Worm (Caenorhabditis elegans) whole organism, mixed stage, embryonic: ENCODE measurements around the gene srv-9.
A peak's percentile ranks its signal among the peaks of the same experiment; 100 is the strongest.

Experiments used
- M03D4.4 ChIP-seq: sonication (generic microtip); optimal IDR thresholded peaks from 2 replicates; lab custom pipeline; 2017; ENCODE audit warnings: mild to moderate bottlenecking, missing genetic modification characterization, missing compliant biosample characterization
- bed-3 ChIP-seq: fragments of 200-800 bp; sonication (Bioruptor generic); optimal IDR thresholded peaks from 3 replicates; lab custom pipeline; 2018; ENCODE audit warnings: mild to moderate bottlenecking, missing genetic modification characterization, moderate library complexity, missing compliant biosample characterization
- blmp-1 ChIP-seq: fragments of 150-350 bp; optimal IDR thresholded peaks from 2 replicates; lab custom pipeline; 2014; ENCODE audit warnings: missing biosample characterization, missing genetic modification characterization
- ceh-39 ChIP-seq: fragments of 150-350 bp; optimal IDR thresholded peaks from 2 replicates; lab custom pipeline; 2014; ENCODE audit warnings: missing biosample characterization, missing genetic modification characterization
- ceh-43 ChIP-seq: fragments of 200-800 bp; sonication (Bioruptor generic); optimal IDR thresholded peaks from 2 replicates; lab custom pipeline; 2018; ENCODE audit warnings: mild to moderate bottlenecking, missing genetic modification characterization, moderate library complexity, missing compliant biosample characterization
- ceh-83 ChIP-seq: fragments of 200-800 bp; sonication (Bioruptor generic); optimal IDR thresholded peaks from 2 replicates; lab custom pipeline; 2018; ENCODE audit warnings: mild to moderate bottlenecking, missing genetic modification characterization, missing compliant biosample characterization
- ces-1 ChIP-seq: fragments of 150-350 bp; optimal IDR thresholded peaks from 2 replicates; lab custom pipeline; 2014; ENCODE audit warnings: missing biosample characterization, missing genetic modification reagents, missing genetic modification characterization
- cnd-1 ChIP-seq: fragments of 200-800 bp; sonication (Bioruptor generic); optimal IDR thresholded peaks from 2 replicates; lab custom pipeline; 2018; ENCODE audit warnings: mild to moderate bottlenecking, missing genetic modification characterization, missing compliant biosample characterization
- drap-1 ChIP-seq: fragments of 200-800 bp; sonication (Bioruptor generic); optimal IDR thresholded peaks from 3 replicates; lab custom pipeline; 2018; ENCODE audit warnings: mild to moderate bottlenecking, missing genetic modification characterization, missing compliant biosample characterization
- elt-1 ChIP-seq: sonication (generic microtip); optimal IDR thresholded peaks from 2 replicates; lab custom pipeline; 2017; ENCODE audit warnings: missing genetic modification characterization, mild to moderate bottlenecking, missing compliant biosample characterization, antibody characterized with exemption, moderate library complexity, borderline replicate concordance; ENCODE audit not compliant: insufficient read depth
- elt-3 ChIP-seq: fragments of 150-350 bp; optimal IDR thresholded peaks from 2 replicates; lab custom pipeline; 2014; ENCODE audit warnings: missing biosample characterization, missing genetic modification characterization
- flh-1 ChIP-seq: fragments of 200-800 bp; sonication (Bioruptor generic); optimal IDR thresholded peaks from 2 replicates; lab custom pipeline; 2018; ENCODE audit warnings: mild to moderate bottlenecking, missing genetic modification characterization, moderate library complexity, missing compliant biosample characterization
- ham-2 ChIP-seq: fragments of 200-800 bp; sonication (Bioruptor generic); optimal IDR thresholded peaks from 2 replicates; lab custom pipeline; 2018; ENCODE audit warnings: mild to moderate bottlenecking, missing genetic modification characterization, missing compliant biosample characterization
- hlh-1 ChIP-seq: fragments of 150-350 bp; optimal IDR thresholded peaks from 2 replicates; lab custom pipeline; 2014; ENCODE audit warnings: missing biosample characterization, missing genetic modification reagents, missing genetic modification characterization
- lin-13 ChIP-seq: fragments of 150-350 bp; optimal IDR thresholded peaks from 2 replicates; lab custom pipeline; 2014; ENCODE audit warnings: missing biosample characterization, missing genetic modification characterization
- lin-32 ChIP-seq: fragments of 200-800 bp; sonication (Bioruptor generic); optimal IDR thresholded peaks from 2 replicates; lab custom pipeline; 2018; ENCODE audit warnings: mild to moderate bottlenecking, missing genetic modification characterization, missing compliant biosample characterization
- lsy-2 ChIP-seq: fragments of 150-350 bp; optimal IDR thresholded peaks from 2 replicates; lab custom pipeline; 2014; ENCODE audit warnings: missing biosample characterization, missing genetic modification characterization
- mab-5 ChIP-seq: fragments of 150-350 bp; optimal IDR thresholded peaks from 2 replicates; lab custom pipeline; 2014; ENCODE audit warnings: missing biosample characterization, missing genetic modification characterization
- mep-1 ChIP-seq: fragments of 150-350 bp; optimal IDR thresholded peaks from 2 replicates; lab custom pipeline; 2017; ENCODE audit warnings: missing biosample characterization, missing genetic modification reagents, missing genetic modification characterization, inconsistent platforms
- mls-2 ChIP-seq: sonication (generic microtip); optimal IDR thresholded peaks from 2 replicates; lab custom pipeline; 2016; ENCODE audit warnings: mild to moderate bottlenecking, missing genetic modification characterization, moderate library complexity, missing compliant biosample characterization
- nhr-12 ChIP-seq: fragments of 150-350 bp; optimal IDR thresholded peaks from 2 replicates; lab custom pipeline; 2014; ENCODE audit warnings: missing biosample characterization, missing genetic modification characterization
- nhr-2 ChIP-seq: fragments of 150-350 bp; optimal IDR thresholded peaks from 2 replicates; lab custom pipeline; 2014; ENCODE audit warnings: missing biosample characterization, missing genetic modification characterization
- nhr-237 ChIP-seq: fragments of 150-350 bp; optimal IDR thresholded peaks from 2 replicates; lab custom pipeline; 2014; ENCODE audit warnings: missing biosample characterization, missing genetic modification characterization
- nhr-28 ChIP-seq: fragments of 150-350 bp; optimal IDR thresholded peaks from 2 replicates; lab custom pipeline; 2014; ENCODE audit warnings: missing biosample characterization, missing genetic modification characterization
- nhr-76 ChIP-seq: sonication (generic microtip); optimal IDR thresholded peaks from 2 replicates; lab custom pipeline; 2017; ENCODE audit warnings: missing biosample characterization, missing genetic modification characterization
- pha-4 ChIP-seq: fragments of 150-350 bp; optimal IDR thresholded peaks from 2 replicates; lab custom pipeline; 2018; ENCODE audit warnings: missing biosample characterization, missing genetic modification reagents, missing genetic modification characterization
- sem-2 ChIP-seq: fragments of 200-800 bp; sonication (Bioruptor generic); optimal IDR thresholded peaks from 2 replicates; lab custom pipeline; 2018; ENCODE audit warnings: mild to moderate bottlenecking, missing genetic modification characterization, missing compliant biosample characterization
- snpc-4 ChIP-seq: fragments of 150-350 bp; optimal IDR thresholded peaks from 2 replicates; lab custom pipeline; 2014; ENCODE audit warnings: missing biosample characterization, missing genetic modification characterization
- sptf-1 ChIP-seq: sonication (generic microtip); optimal IDR thresholded peaks from 2 replicates; lab custom pipeline; 2017; ENCODE audit warnings: mild to moderate bottlenecking, missing genetic modification characterization, moderate library complexity, missing compliant biosample characterization
- tbx-8 ChIP-seq: fragments of 200-800 bp; sonication (Bioruptor generic); optimal IDR thresholded peaks from 2 replicates; lab custom pipeline; 2018; ENCODE audit warnings: mild to moderate bottlenecking, missing genetic modification characterization, moderate library complexity, missing compliant biosample characterization
- unc-120 ChIP-seq: sonication (generic microtip); optimal IDR thresholded peaks from 2 replicates; lab custom pipeline; 2017; ENCODE audit warnings: missing genetic modification characterization, missing compliant biosample characterization; ENCODE audit not compliant: poor library complexity, severe bottlenecking
- unc-39 ChIP-seq: fragments of 150-350 bp; optimal IDR thresholded peaks from 2 replicates; lab custom pipeline; 2014; ENCODE audit warnings: missing biosample characterization, missing genetic modification characterization
- unc-62 ChIP-seq: fragments of 150-350 bp; optimal IDR thresholded peaks from 2 replicates; lab custom pipeline; 2014; ENCODE audit warnings: missing biosample characterization, missing genetic modification reagents, missing genetic modification characterization
- zip-8 ChIP-seq: fragments of 150-350 bp; optimal IDR thresholded peaks from 2 replicates; lab custom pipeline; 2014; ENCODE audit warnings: missing biosample characterization, missing genetic modification characterization
- ztf-11 ChIP-seq: fragments of 150-350 bp; optimal IDR thresholded peaks from 2 replicates; lab custom pipeline; 2014; ENCODE audit warnings: missing biosample characterization, missing genetic modification characterization

srv-9 gene

ce11 chrV:13401669-13402068 lies 21.3 kb downstream of the srv-9 start:
- TF ChIP-seq ces-1 (peak; percentile 65), mab-5 (tag; lab: Kevin White, UChicago) (no peak)

ce11 chrV:13396426-13396825 lies 26.5 kb downstream of the srv-9 start:
- no peak for TF ChIP-seq snpc-4
- TF ChIP-seq mab-5 (tag; lab: Kevin White, UChicago) = no peak
- peak; percentile 49 for TF ChIP-seq cnd-1
- peak; percentile 55 for TF ChIP-seq mep-1
- no peak for TF ChIP-seq nhr-28 (tag; lab: Kevin White, UChicago)
- peak; percentile 55 for TF ChIP-seq hlh-1 (tag; lab: Kevin White, UChicago)
- TF ChIP-seq elt-1 (tag; lab: Kevin White, UChicago) = no peak
- TF ChIP-seq zip-8 (tag; lab: Kevin White, UChicago) = no peak
- no peak for TF ChIP-seq flh-1 (GFP tag; lab: Kevin White, UChicago)
- no peak for TF ChIP-seq ceh-43 (GFP tag; lab: Kevin White, UChicago)
- no peak for TF ChIP-seq pha-4
- TF ChIP-seq ham-2 (GFP tag; lab: Kevin White, UChicago) = peak; percentile 27
- peak; percentile 81 for TF ChIP-seq sptf-1 (tag; lab: Kevin White, UChicago)
- TF ChIP-seq unc-62 = peak; percentile 15
- no peak for TF ChIP-seq lsy-2 (tag; lab: Kevin White, UChicago)
- TF ChIP-seq drap-1 (GFP tag; lab: Kevin White, UChicago) = peak; percentile 51
- peak; percentile 48 for TF ChIP-seq nhr-2 (tag; lab: Kevin White, UChicago)
- peak; percentile 45 for TF ChIP-seq tbx-8 (GFP tag; lab: Kevin White, UChicago)
- TF ChIP-seq nhr-76 = no peak
- peak; percentile 66 for TF ChIP-seq unc-120
- no peak for TF ChIP-seq sem-2 (GFP tag; lab: Kevin White, UChicago)
- no peak for TF ChIP-seq elt-3 (tag; lab: Kevin White, UChicago)
- TF ChIP-seq nhr-237 (tag; lab: Kevin White, UChicago) = no peak
- no peak for TF ChIP-seq bed-3 (GFP tag; lab: Kevin White, UChicago)
- no peak for TF ChIP-seq lin-32
- TF ChIP-seq mls-2 (tag; lab: Kevin White, UChicago) = peak; percentile 74
- TF ChIP-seq M03D4.4 = peak; percentile 66
- no peak for TF ChIP-seq ceh-83 (GFP tag; lab: Kevin White, UChicago)
- TF ChIP-seq ces-1 = peak; percentile 74
- TF ChIP-seq ceh-39 (tag; lab: Kevin White, UChicago) = no peak

ce11 chrV:13394968-13395367 lies 28.0 kb downstream of the srv-9 start:
- TF ChIP-seq ces-1 (peak; percentile 12), ceh-43 (GFP tag; lab: Kevin White, UChicago) (no peak), sptf-1 (tag; lab: Kevin White, UChicago) (peak; percentile 2), unc-62 (peak; percentile 64)

ce11 chrV:13393333-13393803 lies 29.6 kb downstream of the srv-9 start:
- peak; percentile 17 for TF ChIP-seq unc-62
- TF ChIP-seq nhr-2 (tag; lab: Kevin White, UChicago) = no peak
- TF ChIP-seq nhr-12 (tag; lab: Kevin White, UChicago) = no peak
- no peak for TF ChIP-seq pha-4
- no peak for TF ChIP-seq blmp-1
- TF ChIP-seq ceh-43 (GFP tag; lab: Kevin White, UChicago) = no peak
- TF ChIP-seq ces-1 = peak; percentile 12
- TF ChIP-seq cnd-1 = peak; percentile 42
- TF ChIP-seq ham-2 (GFP tag; lab: Kevin White, UChicago) = peak; percentile 61
- TF ChIP-seq bed-3 (GFP tag; lab: Kevin White, UChicago) = no peak
- TF ChIP-seq flh-1 (GFP tag; lab: Kevin White, UChicago) = peak; percentile 39
- TF ChIP-seq sptf-1 (tag; lab: Kevin White, UChicago) = peak; percentile 46
- no peak for TF ChIP-seq nhr-28 (tag; lab: Kevin White, UChicago)
- no peak for TF ChIP-seq mab-5 (tag; lab: Kevin White, UChicago)
- TF ChIP-seq elt-3 (tag; lab: Kevin White, UChicago) = no peak
- no peak for TF ChIP-seq sem-2 (GFP tag; lab: Kevin White, UChicago)
- no peak for TF ChIP-seq tbx-8 (GFP tag; lab: Kevin White, UChicago)
- no peak for TF ChIP-seq nhr-237 (tag; lab: Kevin White, UChicago)
- TF ChIP-seq ztf-11 (tag; lab: Kevin White, UChicago) = no peak
- TF ChIP-seq ceh-83 (GFP tag; lab: Kevin White, UChicago) = no peak
- TF ChIP-seq hlh-1 (tag; lab: Kevin White, UChicago) = peak; percentile 86
- peak; percentile 8 for TF ChIP-seq zip-8 (tag; lab: Kevin White, UChicago)
- TF ChIP-seq ceh-39 (tag; lab: Kevin White, UChicago) = no peak
- no peak for TF ChIP-seq lin-32
- no peak for TF ChIP-seq lin-13
- no peak for TF ChIP-seq unc-39
- peak; percentile 91 for TF ChIP-seq unc-120
- peak; percentile 32 for TF ChIP-seq elt-1 (tag; lab: Kevin White, UChicago)
- peak; percentile 19 for TF ChIP-seq drap-1 (GFP tag; lab: Kevin White, UChicago)
- TF ChIP-seq M03D4.4 = peak; percentile 52
- TF ChIP-seq mls-2 (tag; lab: Kevin White, UChicago) = no peak
- TF ChIP-seq snpc-4 = no peak
- no peak for TF ChIP-seq mep-1
- no peak for TF ChIP-seq nhr-76
- no peak for TF ChIP-seq lsy-2 (tag; lab: Kevin White, UChicago)
